Worm (Caenorhabditis elegans) whole organism, L1 larva: ENCODE data around the gene C45G9.9.
"Not testable (repeated sequence)": the region's sequence is repeated elsewhere in the genome, so short reads cannot be mapped to it uniquely, and the experiment has no call there.

Source experiments
- Y116A8C.19 ChIP-seq: sonication (generic microtip); optimal IDR thresholded peaks from 2 replicates; lab custom pipeline; 2016; ENCODE audit warnings: missing compliant biosample characterization, missing genetic modification characterization, borderline replicate concordance
- alr-1 ChIP-seq: fragments of 200-800 bp; sonication (Bioruptor generic); optimal IDR thresholded peaks from 2 replicates; lab custom pipeline; 2018; ENCODE audit warnings: borderline replicate concordance, mild to moderate bottlenecking, missing genetic modification characterization, missing compliant biosample characterization
- aly-2 ChIP-seq: fragments of 150-350 bp; optimal IDR thresholded peaks from 2 replicates; lab custom pipeline; 2014; ENCODE audit warnings: missing biosample characterization, missing genetic modification characterization
- ceh-8 ChIP-seq: fragments of 200-800 bp; sonication (Bioruptor generic); optimal IDR thresholded peaks from 2 replicates; lab custom pipeline; 2018; ENCODE audit warnings: mild to moderate bottlenecking, missing genetic modification characterization, moderate library complexity, missing compliant biosample characterization
- ceh-88 ChIP-seq: fragments of 200-800 bp; sonication (Bioruptor generic); IDR thresholded peaks from 2 replicates; pipeline ENCODE4 v1.3.6; 2022; ENCODE audit warnings: missing genetic modification characterization, missing compliant biosample characterization
- dpl-1 ChIP-seq, 3 experiments: fragments of 150-350 bp in 2 of 3; sonication (generic microtip) in 1 of 3; optimal IDR thresholded peaks; 2 replicates each; lab custom pipeline; 2014 to 2017; ENCODE audit warnings: missing biosample characterization in 3 of 3, missing genetic modification characterization in 3 of 3, missing genetic modification reagents in 3 of 3
- egl-13 ChIP-seq: sonication (generic microtip); optimal IDR thresholded peaks from 2 replicates; lab custom pipeline; 2016; ENCODE audit warnings: missing genotype, missing genetic modification reagents, missing genetic modification characterization, missing compliant biosample characterization
- elt-2 ChIP-seq: sonication (generic microtip); optimal IDR thresholded peaks from 2 replicates; lab custom pipeline; 2016; ENCODE audit warnings: missing genetic modification characterization, mild to moderate bottlenecking, inconsistent platforms, missing compliant biosample characterization, missing genetic modification reagents
- ets-5 ChIP-seq: fragments of 200-800 bp; sonication (Bioruptor generic); IDR thresholded peaks from 2 replicates; pipeline ENCODE4 v1.3.6; 2022; ENCODE audit warnings: missing genetic modification characterization, missing compliant biosample characterization
- grh-1 ChIP-seq: fragments of 200-800 bp; sonication (Bioruptor generic); IDR thresholded peaks from 2 replicates; pipeline ENCODE4 v1.3.6; 2022; ENCODE audit warnings: missing genetic modification reagents, missing genetic modification characterization, missing compliant biosample characterization
- hlh-4 ChIP-seq: sonication (generic microtip); optimal IDR thresholded peaks from 2 replicates; lab custom pipeline; 2016; ENCODE audit warnings: mild to moderate bottlenecking, missing genetic modification characterization, missing compliant biosample characterization
- hpl-2 ChIP-seq: fragments of 150-350 bp; optimal IDR thresholded peaks from 2 replicates; lab custom pipeline; 2014; ENCODE audit warnings: missing biosample characterization, missing genetic modification reagents, missing genetic modification characterization
- irx-1 ChIP-seq: sonication (generic microtip); optimal IDR thresholded peaks from 2 replicates; lab custom pipeline; 2016; ENCODE audit warnings: missing genetic modification characterization, missing compliant biosample characterization
- lin-13 ChIP-seq: fragments of 150-350 bp; optimal IDR thresholded peaks from 2 replicates; lab custom pipeline; 2014; ENCODE audit warnings: missing biosample characterization, missing genetic modification reagents, missing genetic modification characterization
- lin-39 ChIP-seq: fragments of 150-350 bp; optimal IDR thresholded peaks from 2 replicates; lab custom pipeline; 2014; ENCODE audit warnings: missing biosample characterization, missing genetic modification reagents, missing genetic modification characterization
- lir-3 ChIP-seq: sonication (generic microtip); optimal IDR thresholded peaks from 2 replicates; lab custom pipeline; 2016; ENCODE audit warnings: mild to moderate bottlenecking, missing genetic modification characterization, moderate library complexity, missing compliant biosample characterization; ENCODE audit not compliant: poor library complexity
- mab-9 ChIP-seq: fragments of 200-800 bp; sonication (Bioruptor generic); IDR thresholded peaks from 2 replicates; pipeline ENCODE4 v1.3.6; 2022; ENCODE audit warnings: missing genetic modification reagents, missing genetic modification characterization, missing compliant biosample characterization
- mef-2 ChIP-seq: fragments of 150-350 bp; optimal IDR thresholded peaks from 2 replicates; lab custom pipeline; 2014; ENCODE audit warnings: missing biosample characterization, missing genetic modification characterization
- nhr-20 ChIP-seq: sonication (generic microtip); optimal IDR thresholded peaks from 2 replicates; lab custom pipeline; 2016; ENCODE audit warnings: mild to moderate bottlenecking, missing genetic modification characterization, missing compliant biosample characterization
- nhr-28 ChIP-seq: fragments of 150-350 bp; optimal IDR thresholded peaks from 2 replicates; lab custom pipeline; 2014; ENCODE audit warnings: missing biosample characterization, missing genetic modification characterization
- nhr-84 ChIP-seq: sonication (generic microtip); optimal IDR thresholded peaks from 2 replicates; lab custom pipeline; 2017; ENCODE audit warnings: missing biosample characterization, missing genetic modification characterization
- pag-3 ChIP-seq: sonication (generic microtip); optimal IDR thresholded peaks from 2 replicates; lab custom pipeline; 2017; ENCODE audit warnings: missing genetic modification characterization, mild to moderate bottlenecking, missing compliant biosample characterization, antibody characterized with exemption, borderline replicate concordance; ENCODE audit not compliant: insufficient read depth
- pqm-1 ChIP-seq: sonication (generic microtip); optimal IDR thresholded peaks from 3 replicates; lab custom pipeline; 2017; ENCODE audit warnings: missing biosample characterization, missing genetic modification characterization
- skn-1 ChIP-seq: fragments of 150-350 bp; optimal IDR thresholded peaks from 2 replicates; lab custom pipeline; 2014; ENCODE audit warnings: missing biosample characterization, missing genetic modification characterization
- sox-4 ChIP-seq: sonication (generic microtip); optimal IDR thresholded peaks from 2 replicates; lab custom pipeline; 2016; ENCODE audit warnings: missing genetic modification characterization, missing compliant biosample characterization
- sptf-1 ChIP-seq: fragments of 150-350 bp; optimal IDR thresholded peaks from 2 replicates; lab custom pipeline; 2014; ENCODE audit warnings: missing biosample characterization, missing genetic modification characterization
- sup-37 ChIP-seq: fragments of 200-800 bp; sonication (Bioruptor generic); optimal IDR thresholded peaks from 2 replicates; lab custom pipeline; 2018; ENCODE audit warnings: mild to moderate bottlenecking, missing genetic modification characterization, missing compliant biosample characterization
- tbx-2 ChIP-seq: sonication (generic microtip); optimal IDR thresholded peaks from 2 replicates; lab custom pipeline; 2016; ENCODE audit warnings: missing genetic modification characterization, missing compliant biosample characterization
- unc-130 ChIP-seq: fragments of 150-350 bp; optimal IDR thresholded peaks from 2 replicates; lab custom pipeline; 2017; ENCODE audit warnings: missing biosample characterization, missing genetic modification characterization, inconsistent platforms
- unc-30 ChIP-seq: sonication (generic microtip); optimal IDR thresholded peaks from 2 replicates; lab custom pipeline; 2017; ENCODE audit warnings: missing biosample characterization, missing genetic modification characterization
- unc-62 ChIP-seq: fragments of 150-350 bp; optimal IDR thresholded peaks from 2 replicates; lab custom pipeline; 2014; ENCODE audit warnings: missing biosample characterization, missing genetic modification reagents, missing genetic modification characterization
- unc-86 ChIP-seq: sonication (generic microtip); optimal IDR thresholded peaks from 2 replicates; lab custom pipeline; 2016; ENCODE audit warnings: missing genetic modification characterization, missing compliant biosample characterization
- xbp-1 ChIP-seq: sonication (generic microtip); optimal IDR thresholded peaks from 2 replicates; lab custom pipeline; 2016; ENCODE audit warnings: missing genetic modification characterization, missing compliant biosample characterization
- zip-4 ChIP-seq: fragments of 200-800 bp; sonication (Bioruptor generic); optimal IDR thresholded peaks from 2 replicates; lab custom pipeline; 2018; ENCODE audit warnings: mild to moderate bottlenecking, missing genetic modification characterization, moderate library complexity, missing compliant biosample characterization
- ztf-11 ChIP-seq, 2 experiments: sonication (generic microtip); optimal IDR thresholded peaks; 2 replicates each; lab custom pipeline; 2016 to 2017; ENCODE audit warnings: missing genetic modification characterization in 2 of 2, missing biosample characterization in 1 of 2, missing compliant biosample characterization in 1 of 2

C45G9.9 gene

DNA sequence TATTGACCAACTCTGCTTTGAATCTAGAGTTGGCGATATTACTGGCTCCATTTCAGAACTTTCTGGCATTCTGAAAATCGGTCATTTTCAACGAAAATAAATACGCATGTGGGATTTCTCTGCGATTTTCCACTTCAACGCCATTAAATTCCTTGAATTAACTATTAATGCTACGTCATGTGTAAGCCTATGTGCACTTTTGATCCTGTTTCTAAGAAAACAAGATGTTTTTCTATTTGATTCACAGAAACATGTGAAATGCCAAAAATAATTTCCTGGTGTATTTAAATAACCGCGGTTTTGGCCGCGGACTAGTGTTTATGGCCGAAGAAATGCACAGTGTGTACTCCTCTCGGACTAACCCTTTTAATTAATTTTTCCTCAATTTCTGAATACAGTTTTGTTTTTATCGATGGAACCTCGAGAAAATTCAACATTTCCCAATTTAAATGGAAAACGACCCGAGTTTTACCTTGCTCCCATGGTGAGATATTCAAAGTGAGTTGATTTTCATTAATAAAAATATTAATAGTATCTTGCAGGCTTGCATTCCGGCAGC is 13.1 kb upstream of the C45G9.9 start, which contains the start of the genes C45G9.11 and C45G9.2 (continued):
- peak; percentile 52 for TF ChIP-seq hlh-4 (tag; lab: Kevin White, UChicago)
- TF ChIP-seq nhr-28: no peak
- peak; percentile 87 for TF ChIP-seq egl-13 (tag; lab: Kevin White, UChicago)
- TF ChIP-seq xbp-1 (tag; lab: Kevin White, UChicago): peak; percentile 85
- TF ChIP-seq pqm-1 (tag; lab: Kevin White, UChicago): no peak
- no peak for TF ChIP-seq ets-5
- TF ChIP-seq zip-4: peak; percentile 18
- TF ChIP-seq sup-37 (GFP tag; lab: Kevin White, UChicago): peak; percentile 69
- TF ChIP-seq ztf-11 (tag; optimal IDR thresholded peaks at IDR 0.05; lab: Kevin White, UChicago): peak in 1 of 2 experiments; percentile 92
- no peak for TF ChIP-seq unc-62
- TF ChIP-seq lin-39 (tag; lab: Kevin White, UChicago): peak; percentile 48
- peak; percentile 71 for TF ChIP-seq mab-9 (GFP tag; lab: Robert Waterston, UW)
- peak; percentile 19 for TF ChIP-seq skn-1 (tag; lab: Kevin White, UChicago)
- TF ChIP-seq dpl-1 (GFP tag; optimal IDR thresholded peaks at IDR 0.05; lab: Kevin White, UChicago): peak; percentile 89 to 94 (median 93)
- TF ChIP-seq irx-1 (tag; lab: Kevin White, UChicago): peak; percentile 95

- not testable (repeated sequence) for TF ChIP-seq mef-2; egl-13 (tag; lab: Kevin White, UChicago); Y116A8C.19
Observed at ce11 chrIII:5062406-5062805, 6.8 kb upstream of the C45G9.9 start, which contains the start of gene C45G9.4. C45G9.4 (plus strand) TSS chrIII:5062706.

- no peak for TF ChIP-seq hpl-2
- no peak for TF ChIP-seq zip-4
- no peak for TF ChIP-seq nhr-20
- TF ChIP-seq nhr-84 (tag; lab: Kevin White, UChicago): no peak
- TF ChIP-seq aly-2 (tag; lab: Kevin White, UChicago): no peak
- no peak for TF ChIP-seq sox-4 (tag; lab: Kevin White, UChicago)
- TF ChIP-seq skn-1 (tag; lab: Kevin White, UChicago): no peak
Observed at ce11 chrIII:5061798-5062197, 6.2 kb upstream of the C45G9.9 start, which contains the start of gene C45G9.10. C45G9.10 (minus strand) TSS chrIII:5061898.

DNA sequence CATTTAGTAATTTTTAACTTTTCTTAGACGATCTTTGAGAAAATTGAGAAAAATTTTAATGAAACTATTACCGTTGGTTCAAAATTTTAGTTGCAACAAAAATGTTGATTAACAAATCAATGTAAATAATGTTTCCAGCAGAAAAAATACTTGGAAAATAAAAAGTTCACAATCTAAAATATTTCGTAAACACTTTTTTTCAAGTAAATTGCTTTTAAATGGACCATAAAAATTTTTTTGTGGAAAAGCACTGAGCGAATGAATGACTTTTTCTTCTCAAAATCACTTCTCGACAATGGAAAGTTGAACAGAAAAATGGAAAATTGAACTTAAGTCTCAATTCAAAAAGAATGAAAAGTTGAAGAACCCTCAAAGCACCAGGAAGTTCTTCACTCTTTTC is 2.1 kb downstream of the C45G9.9 start, which contains the start of gene C45G9.8:
Gene C45G9.8 (minus strand): TSS at position 101 of the 400 bp plus-strand sequence.
- no peak for TF ChIP-seq elt-2 (tag; lab: Kevin White, UChicago)
- TF ChIP-seq pag-3: no peak
- no peak for TF ChIP-seq sptf-1 (tag; lab: Kevin White, UChicago)
- TF ChIP-seq hpl-2: no peak
- no peak for TF ChIP-seq unc-130 (tag; lab: Kevin White, UChicago)
- TF ChIP-seq skn-1 (tag; lab: Kevin White, UChicago): no peak
- TF ChIP-seq tbx-2 (tag; lab: Kevin White, UChicago): no peak
- no peak for TF ChIP-seq lir-3 (tag; lab: Kevin White, UChicago)
- no peak for TF ChIP-seq lin-13 (GFP tag; lab: Kevin White, UChicago)
- TF ChIP-seq nhr-20: no peak
- TF ChIP-seq unc-86 (tag; lab: Kevin White, UChicago): no peak
- no peak for TF ChIP-seq ceh-8 (GFP tag; lab: Kevin White, UChicago)
- TF ChIP-seq nhr-28: no peak
- no peak for TF ChIP-seq hlh-4 (tag; lab: Kevin White, UChicago)
- no peak for TF ChIP-seq unc-30 (tag; lab: Kevin White, UChicago)
- TF ChIP-seq grh-1 (GFP tag; lab: Robert Waterston, UW): no peak
- TF ChIP-seq ceh-88: no peak
- TF ChIP-seq alr-1 (tag; lab: Kevin White, UChicago): no peak
